Fruit fly (Drosophila melanogaster) whole organism, embryonic: ENCODE results near the gene Lcp65Ab1.

Experiments
- Antp ChIP-seq: fragments of 200-800 bp; sonication (Bioruptor generic); optimal IDR thresholded peaks from 3 replicates; lab custom pipeline; 2016; ENCODE audit warnings: missing biosample characterization, missing genetic modification characterization
- CG17361 ChIP-seq: fragments of 200-800 bp; sonication (Bioruptor generic); IDR thresholded peaks from 3 replicates; pipeline ENCODE4 v1.3.6; 2022; ENCODE audit warnings: missing biosample characterization, missing genetic modification characterization
- CG7372 ChIP-seq: fragments of 200-800 bp; sonication (Bioruptor generic); IDR thresholded peaks from 2 replicates; pipeline ENCODE4 v1.3.6; 2022; ENCODE audit warnings: missing biosample characterization, missing genetic modification characterization
- CG8478 ChIP-seq: fragments of >200 bp; optimal IDR thresholded peaks from 2 replicates; lab custom pipeline; 2018
- CG9215 ChIP-seq: fragments of 200-800 bp; sonication (Bioruptor generic); IDR thresholded peaks from 2 replicates; pipeline ENCODE4 v1.3.6; 2022; ENCODE audit warnings: missing biosample characterization, missing genetic modification characterization
- CG9609 ChIP-seq: fragments of 200-800 bp; sonication (Bioruptor generic); optimal IDR thresholded peaks from 3 replicates; lab custom pipeline; 2016; ENCODE audit warnings: missing biosample characterization, missing genetic modification characterization
- Hr39 ChIP-seq: fragments of >200 bp; optimal IDR thresholded peaks from 2 replicates; lab custom pipeline; 2017
- Hr78 ChIP-seq, 2 experiments: fragments of 200-800 bp in 1 of 2; fragments of >200 bp in 1 of 2; sonication (Bioruptor generic) in 1 of 2; optimal IDR thresholded peaks; 2 replicates each; lab custom pipeline; 2017 to 2019; ENCODE audit warnings: missing biosample characterization in 2 of 2, missing genetic modification characterization in 2 of 2, mild to moderate bottlenecking in 1 of 2, moderate library complexity in 1 of 2
- Lpt ChIP-seq: fragments of >200 bp; optimal IDR thresholded peaks from 2 replicates; lab custom pipeline; 2018; ENCODE audit warnings: missing biosample characterization, missing genetic modification characterization
- Trl ChIP-seq, 3 experiments: fragments of >200 bp in 2 of 3; fragments of 200-800 bp in 1 of 3; sonication (Bioruptor generic) in 1 of 3; optimal IDR thresholded peaks; 2 replicates in 1 of 3; 3 replicates in 2 of 3; lab custom pipeline; 2016 to 2017; ENCODE audit warnings: missing biosample characterization in 1 of 3, missing genetic modification characterization in 1 of 3
- chif ChIP-seq, 2 experiments: fragments of 200-800 bp; sonication (Bioruptor generic); optimal IDR thresholded peaks; 3 replicates each; lab custom pipeline; 2016; ENCODE audit warnings: missing biosample characterization in 2 of 2, missing genetic modification characterization in 2 of 2
- gem ChIP-seq: fragments of 200-800 bp; sonication (Bioruptor generic); optimal IDR thresholded peaks from 2 replicates; lab custom pipeline; 2019; ENCODE audit warnings: missing biosample characterization, mild to moderate bottlenecking, missing genetic modification characterization, moderate library complexity
- sob ChIP-seq: fragments of 200-800 bp; sonication (Bioruptor generic); IDR thresholded peaks from 2 replicates; pipeline ENCODE4 v1.3.6; 2022; ENCODE audit warnings: missing biosample characterization, missing genetic modification characterization
- stc ChIP-seq: fragments of 200-800 bp; sonication (Bioruptor generic); IDR thresholded peaks from 2 replicates; pipeline ENCODE4 v1.3.6; 2022; ENCODE audit warnings: missing biosample characterization, missing genetic modification characterization

- no peak for TF ChIP-seq Lpt
- no peak for TF ChIP-seq Hr39 (lab: Kevin White, UChicago)
- TF ChIP-seq CG9215 = no peak
- TF ChIP-seq Trl (optimal IDR thresholded peaks at IDR 0.05; lab: Kevin White, UChicago) = no peak
- no peak for TF ChIP-seq Trl (GFP tag; optimal IDR thresholded peaks at IDR 0.05; lab: Kevin White, UChicago)
- no peak for TF ChIP-seq stc (GFP tag; lab: Robert Waterston, UW)
- no peak for TF ChIP-seq chif (GFP tag; optimal IDR thresholded peaks at IDR 0.05; lab: Kevin White, UChicago)
- TF ChIP-seq Hr78 (GFP tag; optimal IDR thresholded peaks at IDR 0.05; lab: Kevin White, UChicago) = no peak
- no peak for TF ChIP-seq CG17361
- no peak for TF ChIP-seq CG7372
- no peak for TF ChIP-seq gem (tag; lab: Kevin White, UChicago)
- no peak for TF ChIP-seq sob (GFP tag; lab: Robert Waterston, UW)
- no peak for TF ChIP-seq CG8478 (lab: Kevin White, UChicago)
- TF ChIP-seq Antp (GFP tag; lab: Kevin White, UChicago) = no peak
- no peak for TF ChIP-seq CG9609
These were observed 32.5 kb upstream of the Lcp65Ab1 start for dm6 chr3L:6116881-6117280.
